Worm (Caenorhabditis elegans): ENCODE data around the gene nmy-3.

DNA sequence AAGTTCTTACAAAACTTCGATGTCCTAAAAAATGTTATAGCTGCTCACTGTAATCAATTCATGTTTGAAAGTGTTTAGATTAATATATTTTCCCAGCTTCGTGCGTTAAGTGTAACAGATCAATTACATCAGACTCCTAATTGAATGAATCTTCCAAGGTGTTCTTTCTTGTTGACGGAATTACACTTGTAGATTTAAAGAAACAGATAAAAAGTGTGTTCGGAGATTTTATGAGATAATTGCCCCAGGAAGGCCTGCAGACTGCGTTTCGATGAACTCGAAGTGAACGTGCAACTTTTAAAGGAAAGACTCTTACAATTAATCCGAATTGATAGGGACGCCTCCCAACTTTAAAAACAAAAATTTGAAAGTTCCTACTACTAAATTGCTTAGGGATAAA, 15.4 kb downstream of the nmy-3 start:
- TF ChIP-seq ceh-18 (tag; optimal IDR thresholded peaks at IDR 0.05), result no peak
- TF ChIP-seq sox-2 (GFP tag; IDR thresholded peaks at IDR 0.05), result no peak
